Worm (Caenorhabditis elegans): ENCODE results near the gene F23F12.3.

DNA sequence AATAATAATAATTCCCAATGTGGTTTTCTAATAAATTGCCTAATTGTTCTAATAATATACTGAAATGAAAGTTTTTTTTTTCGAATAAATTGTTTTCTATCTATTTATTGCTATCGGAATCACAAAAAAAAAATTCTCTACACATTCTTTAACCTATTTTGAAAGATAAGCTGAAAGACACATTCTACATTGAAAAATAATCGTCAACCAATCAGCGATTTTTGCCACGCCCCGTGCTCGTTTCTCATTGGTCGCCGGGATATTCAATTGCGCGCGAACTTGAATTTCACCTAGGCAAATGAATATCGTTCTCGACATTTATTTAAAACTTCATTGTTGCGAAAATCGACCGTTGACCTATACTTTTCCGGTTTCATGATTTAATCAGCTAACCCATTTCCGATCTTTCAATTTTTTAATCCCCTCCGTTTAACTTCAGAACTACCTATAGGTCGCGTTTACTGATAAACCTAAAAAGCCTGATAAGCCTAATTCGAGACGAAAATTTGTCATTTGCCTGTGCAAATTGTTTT, at the start of gene F23F12.3:
- TF ChIP-seq elt-3 (tag; optimal IDR thresholded peaks at IDR 0.05): no peak
- no peak for TF ChIP-seq nhr-11 (tag; optimal IDR thresholded peaks at IDR 0.05)
- TF ChIP-seq egl-27 (tag; optimal IDR thresholded peaks at IDR 0.05): no peak
- TF ChIP-seq fkh-10 (GFP tag; optimal IDR thresholded peaks at IDR 0.05): no peak
- TF ChIP-seq jun-1 (tag; optimal IDR thresholded peaks at IDR 0.05): no peak
- no peak for TF ChIP-seq pha-4 (tag; optimal IDR thresholded peaks at IDR 0.05)
- TF ChIP-seq nhr-77 (tag; optimal IDR thresholded peaks at IDR 0.05): no peak
- TF ChIP-seq elt-1 (tag; optimal IDR thresholded peaks at IDR 0.05): no peak
- TF ChIP-seq fos-1 (tag; optimal IDR thresholded peaks at IDR 0.05): no peak
- TF ChIP-seq ZK546.5 (tag; optimal IDR thresholded peaks at IDR 0.05): no peak
- no peak for TF ChIP-seq ztf-11 (tag; optimal IDR thresholded peaks at IDR 0.05)
- no peak for TF ChIP-seq ceh-82 (tag; optimal IDR thresholded peaks at IDR 0.05)

Measured in whole organism, L3 larva.